Worm (Caenorhabditis elegans): ENCODE data around the gene F19B2.7.

F19B2.7 gene

ce11 chrV:20162290-20163104, 11.0 kb downstream of the F19B2.7 start (continued):
- TF ChIP-seq Y75B8A.6 (GFP tag; IDR thresholded peaks at IDR 0.05) (0 out of 2 replicates have a peak, but pooled peaks have one; percentile 57), nhr-41 (GFP tag; IDR thresholded peaks at IDR 0.05) (0 out of 2 replicates have a peak, but pooled peaks have one; percentile 8), nhr-48 (tag; optimal IDR thresholded peaks at IDR 0.05) (no peak), madf-5 (GFP tag; IDR thresholded peaks at IDR 0.05) (peak in 1 of 2 experiments; percentile 49; a peak in 1 of 4 replicates), lin-39 (tag; optimal IDR thresholded peaks at IDR 0.05) (no peak), zag-1 (tag; optimal IDR thresholded peaks at IDR 0.05) (no peak), saeg-2 (GFP tag; IDR thresholded peaks at IDR 0.05) (no peak; the same call in 1 of the 2 replicates), php-3 (GFP tag; IDR thresholded peaks at IDR 0.05) (no peak), nhr-10 (tag; optimal IDR thresholded peaks at IDR 0.05) (no peak), gei-8 (GFP tag; optimal IDR thresholded peaks at IDR 0.05) (no peak), nhr-25 (tag; optimal IDR thresholded peaks at IDR 0.05; ENCODE audit: borderline replicate concordance, insufficient read depth) (no peak), attf-4 (tag; optimal IDR thresholded peaks at IDR 0.05) (no peak), pqm-1 (tag; optimal IDR thresholded peaks at IDR 0.05) (no peak), ztf-7 (tag; optimal IDR thresholded peaks at IDR 0.05) (no peak), aly-2 (tag; optimal IDR thresholded peaks at IDR 0.05) (no peak), F44E2.7 (GFP tag; IDR thresholded peaks at IDR 0.05) (0 out of 2 replicates have a peak, but pooled peaks have one; percentile 2)

- TF ChIP-seq php-3 (GFP tag; IDR thresholded peaks at IDR 0.05) (0 out of 2 replicates have a peak, but pooled peaks have one; percentile 28), ZK337.2 (GFP tag; IDR thresholded peaks at IDR 0.05) (0 out of 2 replicates have a peak, but pooled peaks have one; percentile 22), tra-1 (GFP tag; IDR thresholded peaks at IDR 0.05) (peak; percentile 22; the same call in 1 of the 2 replicates), gei-8 (GFP tag; optimal IDR thresholded peaks at IDR 0.05) (no peak), dve-1 (tag; optimal IDR thresholded peaks at IDR 0.05; ENCODE audit: insufficient read depth) (peak; percentile 31), nhr-10 (tag; optimal IDR thresholded peaks at IDR 0.05) (peak; percentile 7), aha-1 (tag) (peak; percentile 38), lin-38 (GFP tag; IDR thresholded peaks at IDR 0.05) (peak; percentile 8), zfp-3 (GFP tag; conservative IDR thresholded peaks at IDR 0.05) (peak; percentile 90), lim-7 (GFP tag; IDR thresholded peaks at IDR 0.05) (0 out of 2 replicates have a peak, but pooled peaks have one; percentile 23), ctbp-1 (GFP tag; IDR thresholded peaks at IDR 0.05) (0 out of 2 replicates have a peak, but pooled peaks have one; percentile 10), nhr-102 (tag; optimal IDR thresholded peaks at IDR 0.05) (no peak), ama-1 (optimal IDR thresholded peaks at IDR 0.05) (peak; percentile 65), daf-16 (GFP tag; optimal IDR thresholded peaks at IDR 0.05) (no peak), daf-16 (tag; optimal IDR thresholded peaks at IDR 0.05) (peak; percentile 51), mes-2 (tag; optimal IDR thresholded peaks at IDR 0.05; ENCODE audit: poor library complexity, severe bottlenecking) (peak; percentile 18), lin-1 (GFP tag; IDR thresholded peaks at IDR 0.05) (peak; percentile 46; the same call in 1 of the 2 replicates), saeg-2 (GFP tag; IDR thresholded peaks at IDR 0.05) (peak; percentile 56; the same call in 1 of the 2 replicates), unc-39 (tag; optimal IDR thresholded peaks at IDR 0.05) (no peak), nhr-25 (tag; optimal IDR thresholded peaks at IDR 0.05; ENCODE audit: borderline replicate concordance, insufficient read depth) (no peak), dmd-6 (GFP tag; IDR thresholded peaks at IDR 0.05) (peak; percentile 16; the same call in 1 of the 2 replicates)
Measured at ce11 chrV:20163105-20163449, 11.5 kb downstream of the F19B2.7 start.

- no peak for TF ChIP-seq nhr-10 (tag; optimal IDR thresholded peaks at IDR 0.05)
- TF ChIP-seq lin-38 (GFP tag; IDR thresholded peaks at IDR 0.05): no peak; the same call in 1 of the 2 replicates
- peak; percentile 62 for TF ChIP-seq nhr-28 (tag; optimal IDR thresholded peaks at IDR 0.05)
- TF ChIP-seq zip-2 (tag; optimal IDR thresholded peaks at IDR 0.05): no peak
- peak; percentile 83 for TF ChIP-seq dmd-6 (GFP tag; IDR thresholded peaks at IDR 0.05)
- 0 out of 2 replicates have a peak, but pooled peaks have one; percentile 13 for TF ChIP-seq madf-9 (GFP tag; conservative IDR thresholded peaks at IDR 0.05)
- peak; percentile 25 for TF ChIP-seq nhr-6 (tag; optimal IDR thresholded peaks at IDR 0.05)
- TF ChIP-seq ceh-62 (tag; optimal IDR thresholded peaks at IDR 0.05): no peak
- no peak for TF ChIP-seq lin-13 (GFP tag; optimal IDR thresholded peaks at IDR 0.05)
- TF ChIP-seq madf-5 (GFP tag; IDR thresholded peaks at IDR 0.05): no peak
- peak; percentile 90; the same call in 1 of the 2 replicates for TF ChIP-seq tra-1 (GFP tag; IDR thresholded peaks at IDR 0.05)
- no peak for TF ChIP-seq F26F4.8 (GFP tag; conservative IDR thresholded peaks at IDR 0.05)
- no peak for TF ChIP-seq tag-97 (GFP tag; IDR thresholded peaks at IDR 0.05)
- no peak for TF ChIP-seq arid-1 (GFP tag; conservative IDR thresholded peaks at IDR 0.05)
- TF ChIP-seq lin-15B (tag; optimal IDR thresholded peaks at IDR 0.05): no peak
- TF ChIP-seq saeg-2 (GFP tag; IDR thresholded peaks at IDR 0.05): peak; percentile 87; the same call in 1 of the 2 replicates
- no peak for TF ChIP-seq lir-3 (tag; optimal IDR thresholded peaks at IDR 0.05)
- no peak for TF ChIP-seq duxl-1 (tag; optimal IDR thresholded peaks at IDR 0.05; ENCODE audit: poor library complexity)
Measured at ce11 chrV:20164059-20164892, 12.7 kb downstream of the F19B2.7 start, which contains the start of gene F19B2.5. TSS of gene F19B2.5 (minus strand) at chrV:20164165.
